Fruit fly (Drosophila melanogaster): ENCODE data around the gene t-Grip91.

The t-Grip91 gene

DNA sequence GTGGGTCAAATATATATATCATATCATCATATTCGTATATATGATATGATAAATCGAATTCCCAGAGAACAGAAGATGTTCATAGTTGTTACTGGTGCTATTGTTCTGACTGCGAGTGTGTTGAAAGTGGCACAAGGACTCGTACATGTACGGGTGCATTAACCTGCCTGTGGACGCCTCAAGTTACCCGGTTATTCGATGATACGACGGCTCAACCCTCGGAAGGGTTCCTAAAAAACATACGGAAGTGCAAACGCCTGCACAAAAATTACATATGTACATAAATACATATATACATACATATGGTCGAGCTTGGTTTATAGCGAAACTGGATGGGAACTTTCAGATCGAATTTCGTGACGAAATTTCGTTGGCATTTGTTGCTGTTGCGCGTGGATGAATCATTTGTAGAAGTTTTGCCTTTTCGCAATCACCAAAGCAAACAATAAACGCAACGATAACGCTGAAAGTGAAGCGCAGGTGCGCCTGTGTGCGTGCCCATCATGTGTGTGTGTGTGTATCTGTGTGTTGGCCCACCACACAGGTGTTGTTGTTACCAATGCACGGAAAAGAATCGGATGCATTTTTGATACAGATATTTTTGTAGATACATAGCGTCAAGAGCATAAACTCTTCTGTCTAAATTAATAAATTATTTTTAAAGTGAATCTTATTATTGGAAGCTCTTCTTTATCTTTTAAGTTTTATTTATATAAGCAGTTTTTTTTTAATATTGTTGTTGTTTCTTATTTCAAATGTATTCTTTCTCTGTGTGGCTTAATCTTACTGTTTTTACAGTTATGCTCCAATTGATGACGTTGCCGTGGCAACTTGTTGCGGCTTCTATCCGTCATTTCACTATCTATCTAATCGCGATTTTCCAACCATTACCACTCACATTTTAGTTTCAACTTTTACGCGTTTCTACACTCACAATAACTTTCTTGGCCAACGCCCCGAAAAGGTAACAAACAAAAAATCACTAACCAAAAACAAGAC lies 22.2 kb upstream of the t-Grip91 start (continued):
- TF ChIP-seq CG34422 (GFP tag; IDR thresholded peaks at IDR 0.05) (peak; percentile 69; the same call in 2 of the 3 replicates), CG15696 (tag; optimal IDR thresholded peaks at IDR 0.05) (peak; percentile 76), Ssrp (tag; optimal IDR thresholded peaks at IDR 0.05) (peak; percentile 72), sens (GFP tag) (peak; percentile 92), eve (GFP tag; optimal IDR thresholded peaks at IDR 0.05) (no peak), Bdp1 (GFP tag; optimal IDR thresholded peaks at IDR 0.05) (peak; percentile 27), Hmr (GFP tag; optimal IDR thresholded peaks at IDR 0.05) (peak; percentile 53), bab2 (GFP tag; optimal IDR thresholded peaks at IDR 0.05) (peak; percentile 50), NC2β (GFP tag; optimal IDR thresholded peaks at IDR 0.05) (peak; percentile 22), gce (GFP tag; IDR thresholded peaks at IDR 0.05) (peak; percentile 65; the same call in 1 of the 3 replicates), CG31441 (GFP tag; IDR thresholded peaks at IDR 0.05) (peak; percentile 87), pnt (GFP tag; optimal IDR thresholded peaks at IDR 0.05) (no peak), Nf-YB (GFP tag; optimal IDR thresholded peaks at IDR 0.05) (peak; percentile 54), CG4730 (GFP tag; IDR thresholded peaks at IDR 0.05) (peak; percentile 74), CG8944 (GFP tag; optimal IDR thresholded peaks at IDR 0.05) (peak; percentile 15), trh (GFP tag; optimal IDR thresholded peaks at IDR 0.05) (no peak), Eip74EF (GFP tag; optimal IDR thresholded peaks at IDR 0.05) (peak in 1 of 2 experiments; percentile 41), dysf (GFP tag; IDR thresholded peaks at IDR 0.05) (peak; percentile 82), Optix (GFP tag; IDR thresholded peaks at IDR 0.05) (peak; percentile 45; the same call in 1 of the 3 replicates), CG7372 (GFP tag; IDR thresholded peaks at IDR 0.05) (peak; percentile 70), NK7.1 (GFP tag; optimal IDR thresholded peaks at IDR 0.05) (peak; percentile 19), CG30403 (GFP tag; optimal IDR thresholded peaks at IDR 0.05) (peak; percentile 70), CG17186 (GFP tag; optimal IDR thresholded peaks at IDR 0.05) (no peak), CG8281 (tag; optimal IDR thresholded peaks at IDR 0.05) (peak; percentile 41), CG1792 (GFP tag; optimal IDR thresholded peaks at IDR 0.05) (peak; percentile 36), Hmx (GFP tag; optimal IDR thresholded peaks at IDR 0.05) (no peak), CG11695 (GFP tag; IDR thresholded peaks at IDR 0.05) (peak; percentile 87), yki (optimal IDR thresholded peaks at IDR 0.05) (no peak), bowl (GFP tag; IDR thresholded peaks at IDR 0.05) (peak; percentile 51; the same call in 1 of the 2 replicates), org-1 (GFP tag; optimal IDR thresholded peaks at IDR 0.05) (peak; percentile 38), CG4707 (GFP tag; optimal IDR thresholded peaks at IDR 0.05) (peak; percentile 16), CG4404 (GFP tag; IDR thresholded peaks at IDR 0.05) (peak; percentile 76), CG6272 (GFP tag; IDR thresholded peaks at IDR 0.05) (peak; percentile 55), CG1529 (GFP tag; optimal IDR thresholded peaks at IDR 0.05) (peak; percentile 75), Hand (GFP tag; optimal IDR thresholded peaks at IDR 0.05) (no peak), mirr (GFP tag; optimal IDR thresholded peaks at IDR 0.05) (no peak), CG5953 (GFP tag; IDR thresholded peaks at IDR 0.05) (peak; percentile 67; the same call in 1 of the 2 replicates), otp (GFP tag; IDR thresholded peaks at IDR 0.05) (peak; percentile 57; the same call in 1 of the 3 replicates), Sox100B (GFP tag; optimal IDR thresholded peaks at IDR 0.05) (peak; percentile 83), hbn (GFP tag; IDR thresholded peaks at IDR 0.05; ENCODE audit: partially characterized antibody) (no peak), Dad (GFP tag; optimal IDR thresholded peaks at IDR 0.05) (peak; percentile 20), odd (GFP tag; optimal IDR thresholded peaks at IDR 0.05) (peak; percentile 59), bcd (GFP tag; optimal IDR thresholded peaks at IDR 0.05) (peak; percentile 71), NfI (GFP tag; optimal IDR thresholded peaks at IDR 0.05) (peak; percentile 44), Pdp1 (GFP tag; optimal IDR thresholded peaks at IDR 0.05) (peak in 1 of 2 experiments; percentile 55), CG18262 (tag; optimal IDR thresholded peaks at IDR 0.05) (peak; percentile 87), Hsf (GFP tag; optimal IDR thresholded peaks at IDR 0.05) (peak; percentile 56), danr (GFP tag; IDR thresholded peaks at IDR 0.05) (peak; percentile 68), CG3281 (GFP tag; optimal IDR thresholded peaks at IDR 0.05) (peak; percentile 51)
